Worm (Caenorhabditis elegans): Measurements from ENCODE around the gene sru-19.

DNA sequence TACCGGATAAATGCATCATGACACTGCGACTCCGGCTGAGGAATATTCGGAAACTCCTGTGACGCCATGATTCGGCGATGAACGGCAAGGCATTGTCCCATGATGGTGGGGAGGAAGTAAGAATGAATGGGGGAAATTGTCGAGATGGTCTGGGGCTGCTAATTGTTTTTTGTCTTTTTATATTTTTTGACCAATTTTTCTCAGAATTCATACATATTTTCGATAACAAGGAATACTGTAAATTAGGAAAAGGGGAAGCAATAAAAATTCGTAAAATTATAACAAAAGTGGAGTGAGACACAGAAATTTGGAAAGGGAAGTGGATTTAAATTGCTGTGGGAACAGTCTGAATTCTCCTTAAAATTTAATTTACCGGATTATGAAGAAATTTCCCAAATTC is 27.1 kb downstream of the sru-19 start, which contains the start of gene eak-4:
- TF ChIP-seq W03F9.2 (tag; optimal IDR thresholded peaks at IDR 0.05) (no peak), him-1 (tag; optimal IDR thresholded peaks at IDR 0.05) (no peak), dao-5 (tag; optimal IDR thresholded peaks at IDR 0.05) (no peak)

Data from whole organism, L4/young adult.